Worm (Caenorhabditis elegans): ENCODE data around the gene clec-230.

ce11 chrV:15388820-15389384 is 40.0 kb upstream of the clec-230 start, which contains the start of gene srh-170:
- TF ChIP-seq madf-6 (GFP tag; IDR thresholded peaks at IDR 0.05) = peak; percentile 57
- no peak for TF ChIP-seq snpc-3.4 (tag; optimal IDR thresholded peaks at IDR 0.05)

All from whole organism, young adult.